Fruit fly (Drosophila melanogaster): ENCODE data around the gene Dtwd2.

DNA sequence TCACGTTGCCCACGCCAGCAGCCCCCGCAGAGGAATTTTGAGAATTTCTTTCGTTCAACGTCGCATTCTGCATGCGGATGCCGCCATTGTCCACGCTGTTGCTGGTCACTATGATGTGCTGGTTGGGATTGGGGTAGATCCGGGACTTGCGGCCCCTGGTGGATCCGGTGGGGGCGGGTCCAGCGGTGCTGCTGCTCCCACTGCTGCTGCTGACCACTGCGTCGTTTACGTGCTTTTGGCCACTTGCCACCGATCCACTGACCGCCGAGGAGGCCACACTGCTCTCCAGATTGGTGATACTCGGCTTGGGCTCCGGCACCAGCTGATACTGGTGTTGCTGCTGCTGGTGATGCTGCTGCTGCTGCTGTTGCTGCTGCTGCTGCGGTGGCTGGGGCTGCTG, 27.2 kb downstream of the Dtwd2 start:
- TF ChIP-seq psq (GFP tag; optimal IDR thresholded peaks at IDR 0.05) (no peak), br (optimal IDR thresholded peaks at IDR 0.05) (no peak), Xbp1 (GFP tag; optimal IDR thresholded peaks at IDR 0.05) (no peak), ato (GFP tag; IDR thresholded peaks at IDR 0.05; ENCODE audit: partially characterized antibody) (no peak), H15 (GFP tag; IDR thresholded peaks at IDR 0.05) (no peak), al (GFP tag; IDR thresholded peaks at IDR 0.05) (no peak), sim (GFP tag; IDR thresholded peaks at IDR 0.05) (no peak), crol (GFP tag; IDR thresholded peaks at IDR 0.05) (no peak), crp (GFP tag; optimal IDR thresholded peaks at IDR 0.05) (no peak), D19B (GFP tag; optimal IDR thresholded peaks at IDR 0.05) (no peak), ash1 (GFP tag; optimal IDR thresholded peaks at IDR 0.05) (no peak), Hey (tag; optimal IDR thresholded peaks at IDR 0.05) (no peak)

Measured in whole organism, embryonic.